Worm (Caenorhabditis elegans) whole organism, midembryonic: ENCODE results near the gene F54D12.10.

Experiments used
- cog-1 ChIP-seq: sonication (generic microtip); optimal IDR thresholded peaks from 2 replicates; lab custom pipeline; 2016; ENCODE audit warnings: missing genetic modification characterization, missing compliant biosample characterization
- ref-1 ChIP-seq: fragments of 200-800 bp; sonication (Bioruptor generic); conservative IDR thresholded peaks from 2 replicates; pipeline ENCODE4 v1.3.6; 2022; ENCODE audit warnings: missing genetic modification reagents, missing genetic modification characterization, missing compliant biosample characterization

DNA sequence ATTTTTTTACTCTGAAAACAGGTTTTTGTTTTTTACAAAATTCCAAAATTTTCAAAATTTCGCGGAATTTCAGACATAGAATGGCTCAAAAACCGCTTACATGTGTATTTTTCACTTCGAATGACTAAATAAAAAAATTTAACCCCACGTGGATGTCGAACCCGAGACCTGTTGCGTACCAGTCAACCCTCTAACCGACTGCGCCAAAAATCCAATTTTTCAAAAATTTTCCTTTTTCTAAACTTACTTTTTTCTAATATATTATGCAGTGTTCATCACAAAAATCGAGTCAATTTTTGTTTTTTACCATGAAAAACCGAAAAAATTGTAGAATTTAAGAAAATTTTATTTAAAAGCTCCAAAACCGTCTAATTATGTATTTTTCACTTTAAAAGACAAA is 12.2 kb downstream of the F54D12.10 start:
- no peak for TF ChIP-seq ref-1 (GFP tag; lab: Robert Waterston, UW)
- TF ChIP-seq cog-1 (tag; lab: Kevin White, UChicago) = no peak
